Worm (Caenorhabditis elegans) whole organism, L1 larva: ENCODE measurements around the gene paa-1.

Experiments used
- C04F5.9 ChIP-seq: sonication (generic microtip); optimal IDR thresholded peaks from 2 replicates; lab custom pipeline; 2016; ENCODE audit warnings: missing genetic modification characterization, missing compliant biosample characterization
- aha-1 ChIP-seq: fragments of 150-350 bp; optimal IDR thresholded peaks from 2 replicates; lab custom pipeline; 2014; ENCODE audit warnings: missing biosample characterization, missing genetic modification characterization
- lin-15B ChIP-seq: fragments of 150-350 bp; sonication (generic microtip); optimal IDR thresholded peaks from 3 replicates; lab custom pipeline; 2014; ENCODE audit warnings: missing biosample characterization, missing genetic modification characterization

ce11 chrIII:5464850-5465249 lies 14.3 kb downstream of the paa-1 start:
- no peak for TF ChIP-seq C04F5.9 (tag; lab: Kevin White, UChicago)
- no peak for TF ChIP-seq aha-1 (tag; lab: Kevin White, UChicago)
- TF ChIP-seq lin-15B = no peak
